Worm (Caenorhabditis elegans) whole organism, mixed stage, embryonic: ENCODE results near the gene srlf-29.

Source experiments
- ceh-39 ChIP-seq: fragments of 150-350 bp; optimal IDR thresholded peaks from 2 replicates; lab custom pipeline; 2014; ENCODE audit warnings: missing biosample characterization, missing genetic modification characterization
- elt-3 ChIP-seq: fragments of 150-350 bp; optimal IDR thresholded peaks from 2 replicates; lab custom pipeline; 2014; ENCODE audit warnings: missing biosample characterization, missing genetic modification characterization
- flh-1 ChIP-seq: fragments of 200-800 bp; sonication (Bioruptor generic); optimal IDR thresholded peaks from 2 replicates; lab custom pipeline; 2018; ENCODE audit warnings: mild to moderate bottlenecking, missing genetic modification characterization, moderate library complexity, missing compliant biosample characterization
- ham-2 ChIP-seq: fragments of 200-800 bp; sonication (Bioruptor generic); optimal IDR thresholded peaks from 2 replicates; lab custom pipeline; 2018; ENCODE audit warnings: mild to moderate bottlenecking, missing genetic modification characterization, missing compliant biosample characterization
- nhr-12 ChIP-seq: fragments of 150-350 bp; optimal IDR thresholded peaks from 2 replicates; lab custom pipeline; 2014; ENCODE audit warnings: missing biosample characterization, missing genetic modification characterization
- nhr-237 ChIP-seq: fragments of 150-350 bp; optimal IDR thresholded peaks from 2 replicates; lab custom pipeline; 2014; ENCODE audit warnings: missing biosample characterization, missing genetic modification characterization
- nhr-28 ChIP-seq: fragments of 150-350 bp; optimal IDR thresholded peaks from 2 replicates; lab custom pipeline; 2014; ENCODE audit warnings: missing biosample characterization, missing genetic modification characterization
- nhr-76 ChIP-seq: sonication (generic microtip); optimal IDR thresholded peaks from 2 replicates; lab custom pipeline; 2017; ENCODE audit warnings: missing biosample characterization, missing genetic modification characterization
- snpc-4 ChIP-seq: fragments of 150-350 bp; optimal IDR thresholded peaks from 2 replicates; lab custom pipeline; 2014; ENCODE audit warnings: missing biosample characterization, missing genetic modification characterization
- unc-62 ChIP-seq: fragments of 150-350 bp; optimal IDR thresholded peaks from 2 replicates; lab custom pipeline; 2014; ENCODE audit warnings: missing biosample characterization, missing genetic modification reagents, missing genetic modification characterization

DNA sequence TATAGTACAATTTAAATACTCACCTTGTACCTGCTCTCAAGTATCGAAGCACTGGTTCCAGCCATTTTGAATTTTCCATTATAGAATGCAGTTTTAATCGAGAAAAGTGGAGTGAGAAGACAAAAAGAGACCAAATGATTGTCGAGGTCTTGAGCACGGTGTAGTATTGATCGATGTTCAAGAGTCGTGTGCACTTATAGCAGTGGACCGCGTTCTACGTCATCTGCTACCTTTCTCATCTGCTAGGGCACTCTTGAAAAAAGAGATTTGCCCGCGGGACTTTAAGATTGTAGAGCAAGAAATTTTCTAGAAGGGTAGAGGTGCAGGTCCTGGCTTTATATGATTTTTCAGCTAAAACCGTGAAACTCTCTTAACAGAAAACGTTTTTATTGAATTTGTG is 26.7 kb downstream of the srlf-29 start, which contains the start of gene fbxc-21:
- no peak for TF ChIP-seq nhr-237 (tag; lab: Kevin White, UChicago)
- no peak for TF ChIP-seq nhr-12 (tag; lab: Kevin White, UChicago)
- TF ChIP-seq nhr-76: no peak
- no peak for TF ChIP-seq flh-1 (GFP tag; lab: Kevin White, UChicago)
- TF ChIP-seq nhr-28 (tag; lab: Kevin White, UChicago): no peak
- TF ChIP-seq snpc-4: no peak
- TF ChIP-seq ceh-39: no peak
- TF ChIP-seq unc-62 (GFP tag; lab: Kevin White, UChicago): no peak
- no peak for TF ChIP-seq ham-2 (GFP tag; lab: Kevin White, UChicago)
- no peak for TF ChIP-seq elt-3 (tag; lab: Kevin White, UChicago)
